Fruit fly (Drosophila melanogaster) whole organism, embryonic: Measurements from ENCODE around the gene CG11581.

Experiments
- CG12071 ChIP-seq: fragments of 200-800 bp; sonication (Bioruptor generic); optimal IDR thresholded peaks from 3 replicates; lab custom pipeline; 2018; ENCODE audit warnings: missing biosample characterization, mild to moderate bottlenecking, missing genetic modification characterization
- CG7987 ChIP-seq: fragments of 200-800 bp; sonication (Bioruptor generic); optimal IDR thresholded peaks from 2 replicates; lab custom pipeline; 2018; ENCODE audit warnings: missing biosample characterization, mild to moderate bottlenecking, missing genetic modification characterization, moderate library complexity
- Dip2 ChIP-seq: fragments of 200-800 bp; sonication (Bioruptor generic); IDR thresholded peaks from 2 replicates; pipeline ENCODE4 v1.3.6; 2022; ENCODE audit warnings: missing biosample characterization, missing genetic modification characterization
- nau ChIP-seq: fragments of 200-800 bp; sonication (Bioruptor generic); optimal IDR thresholded peaks from 3 replicates; lab custom pipeline; 2017; ENCODE audit warnings: missing biosample characterization, mild to moderate bottlenecking, missing genetic modification characterization, missing genetic modification reagents
- ranshi ChIP-seq: fragments of 200-800 bp; sonication (Bioruptor generic); IDR thresholded peaks from 2 replicates; pipeline ENCODE4 v1.3.6; 2022; ENCODE audit warnings: missing biosample characterization, missing genetic modification characterization

- TF ChIP-seq ranshi (GFP tag; lab: Robert Waterston, UW) (no peak), nau (GFP tag; lab: Kevin White, UChicago) (no peak), Dip2 (GFP tag; lab: Robert Waterston, UW) (no peak), CG12071 (no peak), CG7987 (GFP tag; lab: Kevin White, UChicago) (no peak)
Observed at dm6 chrX:14209209-14209781, 32.6 kb downstream of the CG11581 start.
